Worm (Caenorhabditis elegans) whole organism, L2 larva: ENCODE data around the gene gly-20.

Experiments used
- C34F6.9 ChIP-seq: fragments of 150-350 bp; optimal IDR thresholded peaks from 2 replicates; lab custom pipeline; 2014; ENCODE audit warnings: missing biosample characterization, missing genetic modification characterization
- F13H6.1 ChIP-seq: sonication (generic microtip); optimal IDR thresholded peaks from 2 replicates; lab custom pipeline; 2016; ENCODE audit warnings: missing genetic modification characterization, missing compliant biosample characterization
- R02D3.7 ChIP-seq: fragments of 150-350 bp; optimal IDR thresholded peaks from 2 replicates; lab custom pipeline; 2014; ENCODE audit warnings: missing biosample characterization, missing genetic modification characterization
- Y55F3AM.14 ChIP-seq: fragments of 200-800 bp; sonication (Bioruptor generic); optimal IDR thresholded peaks from 2 replicates; lab custom pipeline; 2018; ENCODE audit warnings: mild to moderate bottlenecking, missing genetic modification characterization, missing compliant biosample characterization
- ZK546.5 ChIP-seq: sonication (generic microtip); optimal IDR thresholded peaks from 2 replicates; lab custom pipeline; 2017; ENCODE audit warnings: missing biosample characterization, missing genetic modification characterization
- alr-1 ChIP-seq: fragments of 150-350 bp; optimal IDR thresholded peaks from 2 replicates; lab custom pipeline; 2014; ENCODE audit warnings: missing biosample characterization, missing genetic modification characterization
- aly-2 ChIP-seq: fragments of 150-350 bp; optimal IDR thresholded peaks from 2 replicates; lab custom pipeline; 2014; ENCODE audit warnings: missing biosample characterization, missing genetic modification characterization
- ama-1 ChIP-seq: fragments of 150-350 bp; optimal IDR thresholded peaks from 2 replicates; lab custom pipeline; 2018; ENCODE audit warnings: inconsistent platforms
- blmp-1 ChIP-seq: sonication (generic microtip); optimal IDR thresholded peaks from 2 replicates; lab custom pipeline; 2017; ENCODE audit warnings: missing genetic modification characterization, mild to moderate bottlenecking, missing compliant biosample characterization, antibody characterized with exemption, moderate library complexity; ENCODE audit not compliant: insufficient read depth
- ceh-16 ChIP-seq: fragments of 150-350 bp; optimal IDR thresholded peaks from 2 replicates; lab custom pipeline; 2014; ENCODE audit warnings: missing biosample characterization, missing genetic modification characterization
- ceh-82 ChIP-seq: fragments of 150-350 bp; optimal IDR thresholded peaks from 2 replicates; lab custom pipeline; 2014; ENCODE audit warnings: missing biosample characterization, missing genetic modification characterization
- crh-2 ChIP-seq: sonication (generic microtip); optimal IDR thresholded peaks from 2 replicates; lab custom pipeline; 2017; ENCODE audit warnings: missing biosample characterization, missing genetic modification characterization
- egl-27 ChIP-seq: sonication (generic microtip); optimal IDR thresholded peaks from 3 replicates; lab custom pipeline; 2017; ENCODE audit warnings: missing biosample characterization, missing genetic modification reagents, missing genetic modification characterization
- elt-1 ChIP-seq: fragments of 150-350 bp; optimal IDR thresholded peaks from 2 replicates; lab custom pipeline; 2014; ENCODE audit warnings: missing biosample characterization, missing genetic modification characterization
- fos-1 ChIP-seq: fragments of 150-350 bp; optimal IDR thresholded peaks from 2 replicates; lab custom pipeline; 2014; ENCODE audit warnings: missing biosample characterization, missing genetic modification characterization
- gmeb-1 ChIP-seq: fragments of 150-350 bp; optimal IDR thresholded peaks from 2 replicates; lab custom pipeline; 2014; ENCODE audit warnings: missing biosample characterization, missing genetic modification characterization
- lin-11 ChIP-seq: fragments of 150-350 bp; sonication (generic microtip); optimal IDR thresholded peaks from 2 replicates; lab custom pipeline; 2014; ENCODE audit warnings: missing biosample characterization, missing genetic modification characterization, inconsistent platforms, mixed read lengths
- lin-13 ChIP-seq: fragments of 150-350 bp; optimal IDR thresholded peaks from 2 replicates; lab custom pipeline; 2014; ENCODE audit warnings: missing biosample characterization, missing genetic modification reagents, missing genetic modification characterization
- lin-39 ChIP-seq: fragments of 150-350 bp; optimal IDR thresholded peaks from 2 replicates; lab custom pipeline; 2014; ENCODE audit warnings: missing biosample characterization, missing genetic modification reagents, missing genetic modification characterization
- lsy-2 ChIP-seq, 2 experiments: fragments of 150-350 bp in 1 of 2; sonication (generic microtip) in 1 of 2; optimal IDR thresholded peaks; 2 replicates each; lab custom pipeline; 2014 to 2017; ENCODE audit warnings: missing biosample characterization in 2 of 2, missing genetic modification characterization in 2 of 2
- mab-5 ChIP-seq: fragments of 150-350 bp; optimal IDR thresholded peaks from 2 replicates; lab custom pipeline; 2014; ENCODE audit warnings: missing biosample characterization, missing genetic modification characterization
- mbf-1 ChIP-seq: sonication (generic microtip); optimal IDR thresholded peaks from 2 replicates; lab custom pipeline; 2017; ENCODE audit warnings: missing biosample characterization, missing genetic modification characterization
- mdl-1 ChIP-seq, 2 experiments: fragments of 150-350 bp in 1 of 2; sonication (generic microtip) in 1 of 2; optimal IDR thresholded peaks; 2 replicates each; lab custom pipeline; 2017; ENCODE audit warnings: missing biosample characterization in 2 of 2, missing genetic modification characterization in 2 of 2
- nhr-10 ChIP-seq: sonication (generic microtip); optimal IDR thresholded peaks from 2 replicates; lab custom pipeline; 2017; ENCODE audit warnings: missing biosample characterization, missing genetic modification characterization
- nhr-11 ChIP-seq: fragments of 150-350 bp; optimal IDR thresholded peaks from 2 replicates; lab custom pipeline; 2014; ENCODE audit warnings: missing biosample characterization, missing genetic modification characterization
- nhr-12 ChIP-seq: fragments of 150-350 bp; optimal IDR thresholded peaks from 2 replicates; lab custom pipeline; 2014; ENCODE audit warnings: missing biosample characterization, missing genetic modification characterization
- nhr-21 ChIP-seq: fragments of 150-350 bp; optimal IDR thresholded peaks from 2 replicates; lab custom pipeline; 2014; ENCODE audit warnings: missing biosample characterization, missing genetic modification characterization
- nhr-23 ChIP-seq: fragments of 150-350 bp; optimal IDR thresholded peaks from 2 replicates; lab custom pipeline; 2014; ENCODE audit warnings: missing biosample characterization, missing genetic modification reagents, missing genetic modification characterization
- nhr-237 ChIP-seq: fragments of 150-350 bp; optimal IDR thresholded peaks from 2 replicates; lab custom pipeline; 2014; ENCODE audit warnings: missing biosample characterization, missing genetic modification characterization
- nhr-25 ChIP-seq: fragments of 150-350 bp; sonication (generic microtip); optimal IDR thresholded peaks from 3 replicates; lab custom pipeline; 2014; ENCODE audit warnings: missing biosample characterization, missing genetic modification characterization
- nhr-6 ChIP-seq: fragments of 150-350 bp; optimal IDR thresholded peaks from 2 replicates; lab custom pipeline; 2014; ENCODE audit warnings: missing biosample characterization, missing genetic modification characterization
- nhr-77 ChIP-seq: fragments of 150-350 bp; optimal IDR thresholded peaks from 2 replicates; lab custom pipeline; 2014; ENCODE audit warnings: missing biosample characterization, missing genetic modification characterization
- peb-1 ChIP-seq: fragments of 150-350 bp; optimal IDR thresholded peaks from 2 replicates; lab custom pipeline; 2014; ENCODE audit warnings: missing biosample characterization, missing genetic modification characterization
- sem-4 ChIP-seq: fragments of 150-350 bp; optimal IDR thresholded peaks from 2 replicates; lab custom pipeline; 2014; ENCODE audit warnings: missing biosample characterization, missing genetic modification reagents, missing genetic modification characterization
- skn-1 ChIP-seq: sonication (generic microtip); optimal IDR thresholded peaks from 2 replicates; lab custom pipeline; 2017; ENCODE audit warnings: missing biosample characterization, missing genetic modification characterization
- sma-3 ChIP-seq: sonication (generic microtip); optimal IDR thresholded peaks from 2 replicates; lab custom pipeline; 2016; ENCODE audit warnings: missing genetic modification reagents, missing genetic modification characterization, missing compliant biosample characterization
- snpc-4 ChIP-seq: fragments of 150-350 bp; optimal IDR thresholded peaks from 2 replicates; lab custom pipeline; 2014; ENCODE audit warnings: missing biosample characterization, missing genetic modification characterization
- unc-39 ChIP-seq: fragments of 150-350 bp; optimal IDR thresholded peaks from 2 replicates; lab custom pipeline; 2014; ENCODE audit warnings: missing biosample characterization, missing genetic modification characterization
- unc-55 ChIP-seq: fragments of 150-350 bp; sonication (generic microtip); optimal IDR thresholded peaks from 3 replicates; lab custom pipeline; 2014; ENCODE audit warnings: missing biosample characterization, missing genetic modification reagents, missing genetic modification characterization
- unc-62 ChIP-seq: fragments of 150-350 bp; optimal IDR thresholded peaks from 2 replicates; lab custom pipeline; 2014; ENCODE audit warnings: missing biosample characterization, missing genetic modification reagents, missing genetic modification characterization
- zag-1 ChIP-seq: fragments of 150-350 bp; optimal IDR thresholded peaks from 2 replicates; lab custom pipeline; 2014; ENCODE audit warnings: missing biosample characterization, missing genetic modification characterization
- ztf-1 ChIP-seq: fragments of 200-800 bp; sonication (Bioruptor generic); conservative IDR thresholded peaks from 2 replicates; pipeline ENCODE4 v1.3.6; 2022; ENCODE audit warnings: missing genetic modification characterization, missing compliant biosample characterization
- ztf-11 ChIP-seq: sonication (generic microtip); optimal IDR thresholded peaks from 2 replicates; lab custom pipeline; 2017; ENCODE audit warnings: missing biosample characterization, missing genetic modification characterization

Gene gly-20

DNA sequence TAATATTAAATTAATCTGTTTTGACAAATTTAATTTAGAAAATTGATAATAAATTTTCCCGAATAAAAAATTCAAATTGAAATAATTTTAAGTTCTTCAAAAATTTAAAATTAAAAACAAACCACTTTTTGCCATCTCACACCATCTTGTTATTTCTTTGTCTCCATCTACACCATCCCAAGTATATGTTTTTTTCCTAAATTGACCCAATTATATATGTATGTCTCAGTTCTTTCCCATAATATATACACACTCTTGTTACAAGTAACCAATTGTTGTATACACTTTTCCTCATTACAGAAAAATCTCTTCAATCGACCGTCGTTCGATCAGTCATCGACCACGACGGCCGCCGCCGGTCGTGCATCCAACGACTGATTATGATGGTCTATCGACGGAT is at the start of gene gly-20:
gly-20 (plus strand) TSS at position 301 of the 400 bp plus-strand sequence.
- no peak for TF ChIP-seq ztf-11
- no peak for TF ChIP-seq mab-5 (tag; lab: Kevin White, UChicago)
- TF ChIP-seq lsy-2 (tag; optimal IDR thresholded peaks at IDR 0.05; lab: Kevin White, UChicago) = no peak
- no peak for TF ChIP-seq nhr-11 (tag; lab: Kevin White, UChicago)
- no peak for TF ChIP-seq lin-11 (tag; lab: Kevin White, UChicago)
- no peak for TF ChIP-seq zag-1 (tag; lab: Kevin White, UChicago)
- TF ChIP-seq nhr-23 (tag; lab: Kevin White, UChicago) = no peak
- TF ChIP-seq nhr-21 (tag; lab: Kevin White, UChicago) = no peak
- TF ChIP-seq ceh-16 (tag; lab: Kevin White, UChicago) = no peak
- TF ChIP-seq nhr-10 (tag; lab: Kevin White, UChicago) = no peak
- TF ChIP-seq peb-1 (tag; lab: Kevin White, UChicago) = no peak
- no peak for TF ChIP-seq crh-2 (tag; lab: Kevin White, UChicago)
- TF ChIP-seq Y55F3AM.14 (GFP tag; lab: Kevin White, UChicago) = no peak
- no peak for TF ChIP-seq sem-4
- no peak for TF ChIP-seq mbf-1 (tag; lab: Kevin White, UChicago)
- TF ChIP-seq nhr-12 (tag; lab: Kevin White, UChicago) = no peak
- TF ChIP-seq nhr-6 (tag; lab: Kevin White, UChicago) = no peak
- no peak for TF ChIP-seq gmeb-1
- TF ChIP-seq alr-1 (tag; lab: Kevin White, UChicago) = no peak
- no peak for TF ChIP-seq blmp-1 (tag; lab: Kevin White, UChicago)

DNA sequence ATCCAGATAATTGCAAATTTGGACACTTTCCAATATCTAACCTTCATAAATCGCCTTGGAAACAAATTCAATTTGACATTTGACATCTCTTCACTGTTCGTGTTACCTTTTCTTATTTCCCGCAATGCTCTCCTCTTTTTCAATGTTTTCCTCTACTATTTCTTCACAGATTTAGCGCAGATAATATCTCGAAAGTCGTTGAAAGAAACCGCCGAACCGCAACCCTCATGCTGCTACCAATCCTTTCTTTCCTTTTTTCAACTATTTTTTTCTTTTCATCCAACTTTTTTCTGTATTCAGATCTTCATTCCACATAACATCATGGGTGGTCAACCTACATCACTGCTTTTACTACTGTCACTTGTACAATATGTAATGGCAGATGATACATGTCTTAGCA is 48.0 kb upstream of the gly-20 start, which contains the start of gene T19B10.5:
T19B10.5 (plus strand) TSS at position 301 of the 400 bp plus-strand sequence.
- TF ChIP-seq nhr-11 (tag; lab: Kevin White, UChicago) (no peak), Y55F3AM.14 (GFP tag; lab: Kevin White, UChicago) (no peak), peb-1 (tag; lab: Kevin White, UChicago) (no peak), skn-1 (no peak), blmp-1 (tag; lab: Kevin White, UChicago) (no peak), crh-2 (tag; lab: Kevin White, UChicago) (no peak), ceh-82 (tag; lab: Kevin White, UChicago) (no peak), ztf-1 (GFP tag; lab: Robert Waterston, UW) (no peak), zag-1 (tag; lab: Kevin White, UChicago) (no peak), R02D3.7 (tag; lab: Kevin White, UChicago) (no peak), mbf-1 (tag; lab: Kevin White, UChicago) (no peak), egl-27 (tag; lab: Kevin White, UChicago) (no peak), lin-39 (tag; lab: Kevin White, UChicago) (no peak), F13H6.1 (no peak), sem-4 (no peak), nhr-23 (tag; lab: Kevin White, UChicago) (no peak), nhr-10 (tag; lab: Kevin White, UChicago) (no peak), nhr-237 (tag; lab: Kevin White, UChicago) (no peak)

DNA sequence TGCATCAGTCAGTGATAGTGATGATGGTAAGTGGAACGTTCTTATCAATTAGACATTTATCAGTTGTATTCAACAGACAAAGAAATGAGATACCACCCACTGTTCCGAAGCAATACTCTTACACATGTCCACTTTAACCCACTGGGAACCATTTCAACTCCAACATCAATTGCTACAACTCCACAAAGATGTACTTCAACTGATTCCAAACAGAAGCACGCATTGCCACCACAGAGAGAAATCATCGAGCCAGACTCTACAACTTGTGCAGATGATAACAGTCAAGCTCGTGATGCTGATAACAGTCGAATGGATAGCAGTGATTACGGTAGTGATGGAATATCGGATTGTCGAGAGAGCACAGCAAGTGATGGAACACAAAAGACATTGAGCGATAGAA is 46.5 kb upstream of the gly-20 start:
- TF ChIP-seq ceh-82 (tag; lab: Kevin White, UChicago) (no peak), mbf-1 (tag; lab: Kevin White, UChicago) (no peak), lsy-2 (tag; optimal IDR thresholded peaks at IDR 0.05; lab: Kevin White, UChicago) (peak in 1 of 2 experiments; percentile 7), fos-1 (peak; percentile 64), egl-27 (tag; lab: Kevin White, UChicago) (no peak), sma-3 (no peak)

DNA sequence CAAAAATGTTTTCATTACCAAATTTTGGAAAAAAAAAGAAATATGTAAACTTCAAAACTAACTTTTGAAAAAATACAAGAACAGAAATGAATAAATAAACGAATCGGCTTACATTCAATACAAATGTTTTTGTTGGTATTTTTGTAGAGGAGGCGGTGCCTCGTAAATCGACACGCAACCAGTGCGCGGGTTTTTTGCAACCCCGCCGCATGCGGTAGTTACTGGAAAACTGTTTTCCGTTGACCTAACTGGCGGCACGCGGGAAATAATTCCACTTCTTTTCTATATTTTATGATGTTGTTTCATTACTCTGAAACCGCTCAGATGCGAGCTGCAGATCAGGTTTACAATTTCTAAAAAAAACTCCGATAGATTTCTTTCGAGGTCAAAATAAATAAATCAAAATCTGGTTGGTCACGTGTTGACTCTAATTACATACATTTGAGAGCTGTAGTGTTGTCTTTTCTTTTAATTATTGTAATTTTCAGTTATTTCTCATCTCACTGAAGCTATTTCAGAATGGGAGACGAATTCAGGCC is 43.1 kb upstream of the gly-20 start, which contains the start of the genes dvc-1 and ima-1:
dvc-1 (minus strand) TSS at position 145 of the 539 bp plus-strand sequence.
ima-1 (plus strand) TSS at position 489 of the 539 bp plus-strand sequence.
- TF ChIP-seq skn-1 (no peak), lin-13 (GFP tag; lab: Kevin White, UChicago) (no peak), R02D3.7 (tag; lab: Kevin White, UChicago) (peak; percentile 89), zag-1 (tag; lab: Kevin White, UChicago) (no peak), ztf-11 (no peak), unc-62 (no peak), mdl-1 (tag; optimal IDR thresholded peaks at IDR 0.05; lab: Kevin White, UChicago) (no peak), Y55F3AM.14 (GFP tag; lab: Kevin White, UChicago) (no peak), gmeb-1 (peak; percentile 69), ZK546.5 (tag; lab: Kevin White, UChicago) (no peak), nhr-6 (tag; lab: Kevin White, UChicago) (no peak), peb-1 (tag; lab: Kevin White, UChicago) (no peak), unc-55 (GFP tag; lab: Kevin White, UChicago) (no peak), lsy-2 (tag; optimal IDR thresholded peaks at IDR 0.05; lab: Kevin White, UChicago) (peak; percentile 25 to 73), C34F6.9 (tag; lab: Kevin White, UChicago) (peak; percentile 57), nhr-25 (tag; lab: Kevin White, UChicago) (peak; percentile 64), egl-27 (tag; lab: Kevin White, UChicago) (no peak), sem-4 (no peak), ama-1 (lab: Kevin White, UChicago) (no peak), nhr-237 (tag; lab: Kevin White, UChicago) (no peak), elt-1 (no peak), crh-2 (tag; lab: Kevin White, UChicago) (peak; percentile 66), ceh-82 (tag; lab: Kevin White, UChicago) (peak; percentile 69), nhr-11 (tag; lab: Kevin White, UChicago) (no peak), nhr-21 (tag; lab: Kevin White, UChicago) (peak; percentile 7), unc-39 (tag; lab: Kevin White, UChicago) (no peak), snpc-4 (tag; lab: Kevin White, UChicago) (no peak), nhr-10 (tag; lab: Kevin White, UChicago) (no peak), aly-2 (no peak), F13H6.1 (peak; percentile 59), nhr-77 (tag; lab: Kevin White, UChicago) (no peak), sma-3 (peak; percentile 60)
